Fruit fly (Drosophila melanogaster) whole organism, prepupa: ENCODE results near the gene CG42590.

ENCODE experiments used
- CG15336 ChIP-seq: fragments of 200-800 bp; sonication (Bioruptor generic); IDR thresholded peaks from 2 replicates; pipeline ENCODE4 v1.3.6; 2022; ENCODE audit warnings: missing biosample characterization, missing genetic modification characterization
- CG16779 ChIP-seq: fragments of 200-800 bp; sonication (Bioruptor generic); optimal IDR thresholded peaks from 3 replicates; lab custom pipeline; 2017; ENCODE audit warnings: missing biosample characterization, mild to moderate bottlenecking, missing genetic modification characterization
- CG32006 ChIP-seq: fragments of 200-800 bp; sonication (Bioruptor generic); optimal IDR thresholded peaks from 3 replicates; lab custom pipeline; 2017; ENCODE audit warnings: missing biosample characterization, mild to moderate bottlenecking, missing genetic modification characterization
- OdsH ChIP-seq: fragments of 200-800 bp; sonication (Bioruptor generic); optimal IDR thresholded peaks from 3 replicates; lab custom pipeline; 2016; ENCODE audit warnings: missing biosample characterization, missing genetic modification characterization

DNA sequence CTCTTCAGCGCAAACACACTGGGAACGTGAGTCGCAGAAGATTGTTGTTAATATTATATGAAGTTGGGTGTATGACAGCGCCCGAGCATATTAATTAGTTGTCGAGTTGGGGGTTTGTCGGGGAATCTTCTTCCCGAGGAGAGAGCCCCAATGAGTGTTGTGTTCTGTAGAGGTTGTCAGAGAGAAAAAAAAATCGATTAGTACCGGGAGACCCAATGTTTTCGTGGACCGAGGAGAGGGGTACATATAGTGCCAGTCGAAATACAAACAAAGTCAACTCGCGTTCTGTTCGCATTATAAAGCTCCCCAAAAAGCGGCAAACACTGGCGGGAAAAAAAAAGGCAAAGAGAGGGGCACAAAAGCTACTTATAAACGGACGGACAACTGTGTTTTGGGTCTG lies 4.8 kb upstream of the CG42590 start:
- TF ChIP-seq CG16779 (tag; lab: Kevin White, UChicago) (no peak), OdsH (GFP tag; lab: Kevin White, UChicago) (no peak), CG32006 (GFP tag; lab: Kevin White, UChicago) (no peak), CG15336 (GFP tag; lab: Robert Waterston, UW) (no peak)
